Fruit fly (Drosophila melanogaster) S2 (cell line): ENCODE measurements around the gene CG8202.

Experiments used
- CG8478 ChIP-seq: fragments of >200 bp; optimal IDR thresholded peaks from 2 replicates; lab custom pipeline; 2018
- CTCF ChIP-seq, 2 experiments: fragments of >200 bp; optimal IDR thresholded peaks; 2 replicates each; lab custom pipeline; 2018

- TF ChIP-seq CG8478 (lab: Kevin White, UChicago) (no peak), CTCF (optimal IDR thresholded peaks at IDR 0.05; lab: Kevin White, UChicago) (no peak)
Measured at dm6 chr3R:8718356-8718755, 13.5 kb upstream of the CG8202 start, which contains the start of gene Cks85A.
